Worm (Caenorhabditis elegans) whole organism, L2 larva: ENCODE measurements around the gene W03F9.2.

ENCODE experiments used
- alr-1 ChIP-seq: fragments of 150-350 bp; optimal IDR thresholded peaks from 2 replicates; lab custom pipeline; 2014; ENCODE audit warnings: missing biosample characterization, missing genetic modification characterization
- blmp-1 ChIP-seq: sonication (generic microtip); optimal IDR thresholded peaks from 2 replicates; lab custom pipeline; 2017; ENCODE audit warnings: missing genetic modification characterization, mild to moderate bottlenecking, missing compliant biosample characterization, antibody characterized with exemption, moderate library complexity; ENCODE audit not compliant: insufficient read depth
- ceh-82 ChIP-seq: fragments of 150-350 bp; optimal IDR thresholded peaks from 2 replicates; lab custom pipeline; 2014; ENCODE audit warnings: missing biosample characterization, missing genetic modification characterization
- lsy-2 ChIP-seq, 2 experiments: fragments of 150-350 bp in 1 of 2; sonication (generic microtip) in 1 of 2; optimal IDR thresholded peaks; 2 replicates each; lab custom pipeline; 2014 to 2017; ENCODE audit warnings: missing biosample characterization in 2 of 2, missing genetic modification characterization in 2 of 2
- mab-5 ChIP-seq: fragments of 150-350 bp; optimal IDR thresholded peaks from 2 replicates; lab custom pipeline; 2014; ENCODE audit warnings: missing biosample characterization, missing genetic modification characterization
- sem-4 ChIP-seq: fragments of 150-350 bp; optimal IDR thresholded peaks from 2 replicates; lab custom pipeline; 2014; ENCODE audit warnings: missing biosample characterization, missing genetic modification reagents, missing genetic modification characterization
- snpc-4 ChIP-seq: fragments of 150-350 bp; optimal IDR thresholded peaks from 2 replicates; lab custom pipeline; 2014; ENCODE audit warnings: missing biosample characterization, missing genetic modification characterization

The W03F9.2 gene

ce11 chrV:83732-84131, 44.1 kb downstream of the W03F9.2 start, which contains the start of gene daam-1:
Gene daam-1 (minus strand): TSS chrV:83832.
- TF ChIP-seq sem-4 (no peak), mab-5 (tag; lab: Kevin White, UChicago) (no peak), alr-1 (tag; lab: Kevin White, UChicago) (no peak), snpc-4 (tag; lab: Kevin White, UChicago) (no peak), lsy-2 (tag; optimal IDR thresholded peaks at IDR 0.05; lab: Kevin White, UChicago) (no peak), blmp-1 (tag; lab: Kevin White, UChicago) (no peak), ceh-82 (no peak)
- TF ChIP-seq, all 48 proteins: peak for 0
